Fruit fly (Drosophila melanogaster): ENCODE measurements around the gene pon.

- TF ChIP-seq ttk (optimal IDR thresholded peaks at IDR 0.05) = no peak
- TF ChIP-seq psq (optimal IDR thresholded peaks at IDR 0.05) = no peak
- no peak for TF ChIP-seq Myc (optimal IDR thresholded peaks at IDR 0.05)
- no peak for TF ChIP-seq Sin3A (optimal IDR thresholded peaks at IDR 0.05)
- no peak for TF ChIP-seq h (optimal IDR thresholded peaks at IDR 0.05)
- no peak for TF ChIP-seq insv (optimal IDR thresholded peaks at IDR 0.05)
These were observed 48.5 kb upstream of the pon start for dm6 chrX:4587584-4587983.
